Worm (Caenorhabditis elegans): ENCODE data around the gene C02F5.14.

- TF ChIP-seq ztf-29 (GFP tag; IDR thresholded peaks at IDR 0.05) (no peak), T22C8.4 (GFP tag; IDR thresholded peaks at IDR 0.05) (no peak)
Measured at ce11 chrIII:8244052-8244451, 8.7 kb upstream of the C02F5.14 start, which contains the start of the genes pbs-6 and cids-1.

Measured in whole organism, midembryonic.